Worm (Caenorhabditis elegans) whole organism, L4 larva: Measurements from ENCODE around the gene lnkn-1.

Experiments used
- D1046.2 ChIP-seq: fragments of 200-800 bp; sonication (Bioruptor generic); IDR thresholded peaks from 2 replicates; pipeline ENCODE4 v1.3.6; 2022; ENCODE audit warnings: missing genetic modification characterization, missing compliant biosample characterization
- F10B5.3 ChIP-seq: sonication (generic microtip); optimal IDR thresholded peaks from 2 replicates; lab custom pipeline; 2016; ENCODE audit warnings: mild to moderate bottlenecking, missing genetic modification characterization, missing compliant biosample characterization
- F37D6.2 ChIP-seq: sonication (generic microtip); optimal IDR thresholded peaks from 2 replicates; lab custom pipeline; 2016; ENCODE audit warnings: mild to moderate bottlenecking, missing genetic modification characterization, missing compliant biosample characterization
- F49E8.2 ChIP-seq: sonication (generic microtip); optimal IDR thresholded peaks from 2 replicates; lab custom pipeline; 2016; ENCODE audit warnings: missing compliant biosample characterization, mild to moderate bottlenecking, missing genetic modification characterization, borderline replicate concordance
- T20F7.1 ChIP-seq: fragments of 200-800 bp; sonication (Bioruptor generic); optimal IDR thresholded peaks from 2 replicates; lab custom pipeline; 2018; ENCODE audit warnings: mild to moderate bottlenecking, missing genetic modification characterization, missing compliant biosample characterization
- Y48G9A.11 ChIP-seq: fragments of 200-800 bp; sonication (Bioruptor generic); IDR thresholded peaks from 2 replicates; pipeline ENCODE4 v1.3.6; 2022; ENCODE audit warnings: missing genetic modification reagents, missing genetic modification characterization, missing compliant biosample characterization
- Y5F2A.4 ChIP-seq: fragments of 200-800 bp; sonication (Bioruptor generic); optimal IDR thresholded peaks from 2 replicates; lab custom pipeline; 2018; ENCODE audit warnings: mild to moderate bottlenecking, missing genetic modification characterization, missing compliant biosample characterization
- Y75B8A.6 ChIP-seq: fragments of 200-800 bp; sonication (Bioruptor generic); IDR thresholded peaks from 2 replicates; pipeline ENCODE4 v1.3.6; 2022; ENCODE audit warnings: missing genetic modification reagents, missing genetic modification characterization, missing compliant biosample characterization
- aha-1 ChIP-seq: fragments of 150-350 bp; peaks from one replicate; lab custom pipeline; 2014; ENCODE audit warnings: missing biosample characterization, missing genetic modification characterization
- aly-2 ChIP-seq: sonication (generic microtip); optimal IDR thresholded peaks from 2 replicates; lab custom pipeline; 2018; ENCODE audit warnings: missing biosample characterization, missing genetic modification characterization
- ama-1 ChIP-seq: fragments of 150-350 bp; optimal IDR thresholded peaks from 2 replicates; lab custom pipeline; 2014; ENCODE audit warnings: inconsistent platforms, mixed read lengths
- attf-4 ChIP-seq: sonication (generic microtip); optimal IDR thresholded peaks from 3 replicates; lab custom pipeline; 2017; ENCODE audit warnings: missing biosample characterization, missing genetic modification characterization
- ceh-28 ChIP-seq: fragments of 150-350 bp; optimal IDR thresholded peaks from 2 replicates; lab custom pipeline; 2014; ENCODE audit warnings: missing biosample characterization, missing genetic modification reagents, missing genetic modification characterization
- cey-2 ChIP-seq: sonication (generic microtip); optimal IDR thresholded peaks from 3 replicates; lab custom pipeline; 2017; ENCODE audit warnings: missing genetic modification characterization, mild to moderate bottlenecking, missing compliant biosample characterization, antibody characterized with exemption, borderline replicate concordance; ENCODE audit not compliant: insufficient read depth
- daf-12 ChIP-seq: fragments of 150-350 bp; optimal IDR thresholded peaks from 2 replicates; lab custom pipeline; 2014; ENCODE audit warnings: missing biosample characterization, missing genetic modification reagents, missing genetic modification characterization
- daf-16 ChIP-seq, 3 experiments: sonication (generic microtip); optimal IDR thresholded peaks; 2 replicates each; lab custom pipeline; 2016 to 2017; ENCODE audit warnings: missing genetic modification characterization in 3 of 3, missing genetic modification reagents in 3 of 3, mild to moderate bottlenecking in 2 of 3, missing compliant biosample characterization in 2 of 3, missing biosample characterization in 1 of 3, moderate library complexity in 1 of 3
- dve-1 ChIP-seq: sonication (generic microtip); optimal IDR thresholded peaks from 2 replicates; lab custom pipeline; 2017; ENCODE audit warnings: antibody characterized with exemption, mild to moderate bottlenecking, missing genetic modification characterization, missing compliant biosample characterization; ENCODE audit not compliant: insufficient read depth
- fos-1 ChIP-seq: fragments of 150-350 bp; optimal IDR thresholded peaks from 2 replicates; lab custom pipeline; 2014; ENCODE audit warnings: missing biosample characterization, missing genetic modification characterization
- hmg-1.1 ChIP-seq: fragments of 200-800 bp; sonication (Bioruptor generic); IDR thresholded peaks from 2 replicates; pipeline ENCODE4 v1.3.6; 2022; ENCODE audit warnings: missing genetic modification reagents, missing genetic modification characterization, missing compliant biosample characterization
- lin-38 ChIP-seq: fragments of 200-800 bp; sonication (Bioruptor generic); IDR thresholded peaks from 2 replicates; pipeline ENCODE4 v1.3.6; 2022; ENCODE audit warnings: missing genetic modification reagents, missing genetic modification characterization, missing compliant biosample characterization
- lin-39 ChIP-seq: fragments of 150-350 bp; optimal IDR thresholded peaks from 2 replicates; lab custom pipeline; 2014; ENCODE audit warnings: missing biosample characterization, missing genetic modification reagents, missing genetic modification characterization
- mdl-1 ChIP-seq, 2 experiments: fragments of 150-350 bp in 1 of 2; sonication (generic microtip) in 1 of 2; optimal IDR thresholded peaks; 2 replicates each; lab custom pipeline; 2014 to 2017; ENCODE audit warnings: missing biosample characterization in 2 of 2, missing genetic modification characterization in 2 of 2
- mdt-29 ChIP-seq: fragments of 200-800 bp; sonication (Bioruptor generic); IDR thresholded peaks from 2 replicates; pipeline ENCODE4 v1.3.6; 2022; ENCODE audit warnings: missing genetic modification reagents, missing genetic modification characterization, missing compliant biosample characterization
- mep-1 ChIP-seq: fragments of 150-350 bp; sonication (generic microtip); optimal IDR thresholded peaks from 3 replicates; lab custom pipeline; 2014; ENCODE audit warnings: missing biosample characterization, missing genetic modification characterization
- nhr-10 ChIP-seq: fragments of 150-350 bp; optimal IDR thresholded peaks from 2 replicates; lab custom pipeline; 2014; ENCODE audit warnings: missing biosample characterization, missing genetic modification characterization
- nhr-102 ChIP-seq: sonication (generic microtip); optimal IDR thresholded peaks from 2 replicates; lab custom pipeline; 2016; ENCODE audit warnings: mild to moderate bottlenecking, missing genetic modification characterization, moderate library complexity, missing compliant biosample characterization
- nhr-111 ChIP-seq: fragments of 200-800 bp; sonication (Bioruptor generic); optimal IDR thresholded peaks from 2 replicates; lab custom pipeline; 2018; ENCODE audit warnings: mild to moderate bottlenecking, missing genetic modification characterization, missing compliant biosample characterization
- nhr-42 ChIP-seq: fragments of 200-800 bp; sonication (Bioruptor generic); IDR thresholded peaks from 2 replicates; pipeline ENCODE4 v1.3.6; 2022; ENCODE audit warnings: missing genetic modification characterization, missing compliant biosample characterization
- nhr-76 ChIP-seq: fragments of 150-350 bp; optimal IDR thresholded peaks from 2 replicates; lab custom pipeline; 2014; ENCODE audit warnings: missing biosample characterization, missing genetic modification characterization
- nhr-77 ChIP-seq: fragments of 150-350 bp; optimal IDR thresholded peaks from 2 replicates; lab custom pipeline; 2014; ENCODE audit warnings: missing biosample characterization, missing genetic modification characterization
- pha-4 ChIP-seq, 2 experiments: fragments of 150-350 bp in 1 of 2; fragments of 200-800 bp in 1 of 2; sonication (Bioruptor generic) in 1 of 2; IDR thresholded peaks in 1 of 2; optimal IDR thresholded peaks in 1 of 2; 2 replicates each; pipeline versions ENCODE4 v1.3.6 to Lab custom; 2014 to 2022; ENCODE audit warnings: missing genetic modification characterization in 2 of 2, missing genetic modification reagents in 2 of 2, missing biosample characterization in 1 of 2, missing compliant biosample characterization in 1 of 2
- sdz-12 ChIP-seq: fragments of 200-800 bp; sonication (Bioruptor generic); optimal IDR thresholded peaks from 2 replicates; lab custom pipeline; 2018; ENCODE audit warnings: mild to moderate bottlenecking, missing genetic modification characterization, missing compliant biosample characterization
- spr-1 ChIP-seq: sonication (generic microtip); optimal IDR thresholded peaks from 2 replicates; lab custom pipeline; 2016; ENCODE audit warnings: mild to moderate bottlenecking, missing genetic modification characterization, missing compliant biosample characterization
- spr-3 ChIP-seq: fragments of 200-800 bp; sonication (Bioruptor generic); optimal IDR thresholded peaks from 2 replicates; lab custom pipeline; 2018; ENCODE audit warnings: mild to moderate bottlenecking, missing genetic modification characterization, missing compliant biosample characterization
- tag-97 ChIP-seq: fragments of 200-800 bp; sonication (Bioruptor generic); IDR thresholded peaks from 2 replicates; pipeline ENCODE4 v1.3.6; 2022; ENCODE audit warnings: missing genetic modification characterization, missing compliant biosample characterization
- tra-1 ChIP-seq: fragments of 200-800 bp; sonication (Bioruptor generic); IDR thresholded peaks from 2 replicates; pipeline ENCODE4 v1.3.6; 2022; ENCODE audit warnings: missing genetic modification reagents, missing genetic modification characterization, missing compliant biosample characterization
- unc-62 ChIP-seq, 3 experiments: fragments of 150-350 bp in 1 of 3; sonication (generic microtip); optimal IDR thresholded peaks in 2 of 3; peaks in 1 of 3; 1 replicate in 1 of 3; 2 replicates in 2 of 3; lab custom pipeline; 2014 to 2017; ENCODE audit warnings: missing biosample characterization in 3 of 3, missing genetic modification characterization in 3 of 3, missing genetic modification reagents in 3 of 3, missing genotype in 1 of 3
- vab-7 ChIP-seq: fragments of 200-800 bp; sonication (Bioruptor generic); IDR thresholded peaks from 2 replicates; pipeline ENCODE4 v1.3.6; 2022; ENCODE audit warnings: missing genetic modification reagents, missing genetic modification characterization, missing compliant biosample characterization
- zfp-2 ChIP-seq: sonication (generic microtip); optimal IDR thresholded peaks from 2 replicates; lab custom pipeline; 2016; ENCODE audit warnings: mild to moderate bottlenecking, missing genetic modification characterization, missing compliant biosample characterization
- zfp-3 ChIP-seq: fragments of 200-800 bp; sonication (Bioruptor generic); conservative IDR thresholded peaks from 2 replicates; pipeline ENCODE4 v1.3.6; 2022; ENCODE audit warnings: missing genetic modification reagents, missing genetic modification characterization, missing compliant biosample characterization
- zip-2 ChIP-seq: fragments of 150-350 bp; optimal IDR thresholded peaks from 2 replicates; lab custom pipeline; 2014; ENCODE audit warnings: missing biosample characterization, missing genetic modification characterization
- ztf-7 ChIP-seq: fragments of 150-350 bp; optimal IDR thresholded peaks from 2 replicates; lab custom pipeline; 2014; ENCODE audit warnings: missing biosample characterization, missing genetic modification characterization

The lnkn-1 gene

DNA sequence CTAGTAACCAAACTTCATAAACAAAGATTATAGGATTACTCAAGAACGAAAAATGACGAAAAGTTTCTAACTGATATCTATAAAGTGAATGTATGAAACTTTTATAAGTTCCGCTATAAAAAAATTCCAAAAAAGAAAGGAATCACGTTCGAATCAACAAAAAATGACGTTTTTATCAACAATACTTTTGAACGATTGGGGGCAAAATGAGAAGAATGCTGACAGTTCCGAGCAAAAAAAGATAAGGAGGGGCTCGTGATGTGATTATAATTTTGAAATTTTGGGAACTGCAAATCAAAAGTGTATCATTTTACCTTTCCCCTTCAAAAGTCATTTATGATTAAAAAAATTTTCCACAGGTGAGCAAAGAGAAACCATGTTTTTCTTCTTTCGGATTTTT, 11.1 kb upstream of the lnkn-1 start (continued):
- TF ChIP-seq daf-16 (GFP tag; optimal IDR thresholded peaks at IDR 0.05; lab: Kevin White, UChicago) (no peak), daf-16 (tag; optimal IDR thresholded peaks at IDR 0.05; lab: Kevin White, UChicago) (peak; percentile 70), nhr-42 (GFP tag; lab: Robert Waterston, UW) (no peak), hmg-1.1 (GFP tag; lab: Robert Waterston, UW) (no peak), Y5F2A.4 (GFP tag; lab: Kevin White, UChicago) (no peak), nhr-111 (GFP tag; lab: Kevin White, UChicago) (no peak), lin-38 (no peak; the same call in 1 of the 2 replicates), ztf-7 (no peak), zfp-2 (no peak), ama-1 (lab: Kevin White, UChicago) (no peak), Y48G9A.11 (no peak), nhr-76 (no peak), daf-12 (tag; lab: Kevin White, UChicago) (no peak), F37D6.2 (no peak), F10B5.3 (no peak), vab-7 (GFP tag; lab: Robert Waterston, UW) (no peak), T20F7.1 (peak; percentile 7), fos-1 (tag; lab: Kevin White, UChicago) (no peak), unc-62 (GFP tag; optimal IDR thresholded peaks at IDR 0.05 in 1 of 2; lab: Kevin White, UChicago) (no peak), unc-62 (tag; optimal IDR thresholded peaks at IDR 0.05; lab: Kevin White, UChicago) (no peak), spr-3 (GFP tag; lab: Kevin White, UChicago) (no peak), tra-1 (no peak), attf-4 (no peak), ceh-28 (tag; lab: Kevin White, UChicago) (no peak), mdt-29 (no peak), nhr-77 (tag; lab: Kevin White, UChicago) (peak; percentile 83), zfp-3 (GFP tag; lab: Robert Waterston, UW) (no peak), zip-2 (tag; lab: Kevin White, UChicago) (no peak), Y75B8A.6 (GFP tag; lab: Robert Waterston, UW) (no peak), aly-2 (no peak), pha-4 (GFP tag; IDR thresholded peaks at IDR 0.05; lab: Robert Waterston, UW) (0 out of 2 replicates have a peak, but pooled peaks have one; percentile 29), pha-4 (tag; optimal IDR thresholded peaks at IDR 0.05; lab: Kevin White, UChicago) (no peak), mdl-1 (tag; optimal IDR thresholded peaks at IDR 0.05; lab: Kevin White, UChicago) (peak in 1 of 2 experiments; percentile 40), mep-1 (tag; lab: Kevin White, UChicago) (peak; percentile 43), nhr-102 (no peak), dve-1 (tag; lab: Kevin White, UChicago) (peak; percentile 73), tag-97 (GFP tag; lab: Robert Waterston, UW) (no peak), D1046.2 (GFP tag; lab: Robert Waterston, UW) (no peak), lin-39 (tag; lab: Kevin White, UChicago) (no peak)

DNA sequence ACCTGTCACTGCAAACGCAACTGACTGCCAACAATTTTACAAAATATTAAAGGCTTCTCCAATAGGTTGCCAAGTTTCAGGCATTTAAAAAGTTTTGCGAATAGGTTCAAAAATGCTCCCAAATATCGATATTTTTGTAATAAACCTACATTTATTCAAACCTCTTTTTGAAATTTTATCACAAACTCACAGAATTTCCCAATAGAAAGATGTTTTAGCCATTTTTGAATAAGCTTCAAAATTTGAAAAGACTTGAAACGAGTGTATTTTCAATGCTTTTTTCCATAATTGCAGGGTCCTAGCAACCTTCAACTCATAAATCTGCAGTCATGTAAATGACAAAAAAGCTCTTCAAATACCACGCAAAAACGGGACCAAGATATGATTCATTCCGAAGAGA, 7.7 kb upstream of the lnkn-1 start:
- TF ChIP-seq aha-1 (tag; lab: Kevin White, UChicago) (peak; percentile 55), unc-62 (GFP tag; optimal IDR thresholded peaks at IDR 0.05 in 1 of 2; lab: Kevin White, UChicago) (peak in 1 of 2 experiments; percentile 74), unc-62 (tag; optimal IDR thresholded peaks at IDR 0.05; lab: Kevin White, UChicago) (no peak), F49E8.2 (no peak)

DNA sequence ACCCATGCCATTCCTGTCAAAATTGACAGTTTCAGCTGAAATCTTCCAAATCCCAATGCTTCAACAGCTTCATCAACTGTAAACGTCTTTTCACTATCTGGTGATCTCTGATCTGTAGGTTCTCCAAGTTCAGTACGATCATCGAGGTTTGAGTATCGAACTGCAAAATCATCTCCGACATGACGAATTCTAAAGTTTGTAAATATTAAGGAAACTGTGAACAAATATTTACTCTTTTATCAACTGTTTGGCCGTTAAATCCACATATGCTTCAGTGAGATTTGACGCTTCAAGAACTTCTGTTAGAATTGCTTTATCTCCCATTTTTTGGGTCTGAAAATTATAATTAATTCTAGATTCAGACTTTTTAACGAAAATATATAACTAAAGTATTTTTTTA, 4.9 kb upstream of the lnkn-1 start, which contains the start of gene svop-1:
Gene svop-1 (minus strand): TSS at position 339 of the 400 bp plus-strand sequence.
- TF ChIP-seq aly-2 (no peak), spr-1 (no peak), ceh-28 (tag; lab: Kevin White, UChicago) (no peak), cey-2 (no peak), unc-62 (GFP tag; optimal IDR thresholded peaks at IDR 0.05 in 1 of 2; lab: Kevin White, UChicago) (peak in 1 of 2 experiments; percentile 7), unc-62 (tag; optimal IDR thresholded peaks at IDR 0.05; lab: Kevin White, UChicago) (no peak), mep-1 (tag; lab: Kevin White, UChicago) (no peak), sdz-12 (GFP tag; lab: Kevin White, UChicago) (no peak), nhr-10 (tag; lab: Kevin White, UChicago) (no peak)
- TF ChIP-seq, all 104 proteins: peak for 1
